Fruit fly (Drosophila melanogaster) Kc167 (cell line): ENCODE data around the gene shps.

Experiments used
- Myc ChIP-seq: fragments of >200 bp; optimal IDR thresholded peaks from 2 replicates; lab custom pipeline; 2017; ENCODE audit warnings: missing external identifiers
- Sin3A ChIP-seq: fragments of >200 bp; optimal IDR thresholded peaks from 2 replicates; lab custom pipeline; 2018; ENCODE audit warnings: missing external identifiers
- h ChIP-seq: fragments of >200 bp; optimal IDR thresholded peaks from 3 replicates; lab custom pipeline; 2018; ENCODE audit warnings: missing external identifiers
- psq ChIP-seq: fragments of >200 bp; optimal IDR thresholded peaks from 2 replicates; lab custom pipeline; 2017; ENCODE audit warnings: missing external identifiers
- ttk ChIP-seq: sonication (Bioruptor generic); optimal IDR thresholded peaks from 2 replicates; lab custom pipeline; 2017; ENCODE audit warnings: missing external identifiers

dm6 chr3R:24319632-24320341 is 40.4 kb downstream of the shps start:
- no peak for TF ChIP-seq h (lab: Kevin White, UChicago)
- TF ChIP-seq ttk (lab: Kevin White, UChicago): no peak
- no peak for TF ChIP-seq psq
- no peak for TF ChIP-seq Sin3A (lab: Kevin White, UChicago)
- TF ChIP-seq Myc (lab: Kevin White, UChicago): no peak
